Fruit fly (Drosophila melanogaster): ENCODE data around the gene chico.

The chico gene

dm6 chr2L:10200847-10201246 is 46.0 kb downstream of the chico start, which contains the start of the genes Ripalpha and RpL7 (continued):
- peak; percentile 98 for TF ChIP-seq Xbp1 (GFP tag; optimal IDR thresholded peaks at IDR 0.05)
- peak; percentile 100 for TF ChIP-seq ash1 (GFP tag; optimal IDR thresholded peaks at IDR 0.05)
- TF ChIP-seq sd (tag; optimal IDR thresholded peaks at IDR 0.05), result peak; percentile 81
- no peak for TF ChIP-seq Tbp (GFP tag; optimal IDR thresholded peaks at IDR 0.05)
- TF ChIP-seq CG11093 (GFP tag; IDR thresholded peaks at IDR 0.05), result peak; percentile 72
- TF ChIP-seq caup (GFP tag; optimal IDR thresholded peaks at IDR 0.05; ENCODE audit: severe bottlenecking), result peak; percentile 99
- peak; percentile 98 for TF ChIP-seq slp2 (GFP tag; optimal IDR thresholded peaks at IDR 0.05)
- TF ChIP-seq GATAe (GFP tag; conservative IDR thresholded peaks at IDR 0.05), result peak; percentile 81
- TF ChIP-seq CG3847 (GFP tag; IDR thresholded peaks at IDR 0.05), result peak; percentile 98
- peak; percentile 97 for TF ChIP-seq CG13894 (tag; optimal IDR thresholded peaks at IDR 0.05)
- peak; percentile 96 for TF ChIP-seq slbo (GFP tag; IDR thresholded peaks at IDR 0.05)
- TF ChIP-seq fd102C (GFP tag; optimal IDR thresholded peaks at IDR 0.05), result peak; percentile 97
- peak; percentile 96 for TF ChIP-seq sens-2 (GFP tag; IDR thresholded peaks at IDR 0.05)
- peak; percentile 96 for TF ChIP-seq Asciz (GFP tag; optimal IDR thresholded peaks at IDR 0.05)
- peak; percentile 97 for TF ChIP-seq bab2 (GFP tag; optimal IDR thresholded peaks at IDR 0.05)
- TF ChIP-seq CG13424 (tag; optimal IDR thresholded peaks at IDR 0.05), result peak; percentile 87
- TF ChIP-seq inv (GFP tag; IDR thresholded peaks at IDR 0.05; ENCODE audit: partially characterized antibody), result peak; percentile 93
- peak; percentile 84 for TF ChIP-seq CG7745 (tag; optimal IDR thresholded peaks at IDR 0.05)
- TF ChIP-seq Rx (GFP tag; IDR thresholded peaks at IDR 0.05), result peak; percentile 98
- peak; percentile 79 for TF ChIP-seq HLH4C (GFP tag; IDR thresholded peaks at IDR 0.05; ENCODE audit: partially characterized antibody)
- TF ChIP-seq CG34224 (GFP tag; IDR thresholded peaks at IDR 0.05; ENCODE audit: partially characterized antibody), result peak; percentile 84
- TF ChIP-seq Doc2 (GFP tag; IDR thresholded peaks at IDR 0.05), result no peak
- TF ChIP-seq CG14965 (GFP tag; optimal IDR thresholded peaks at IDR 0.05; ENCODE audit: borderline replicate concordance), result peak; percentile 92
- TF ChIP-seq Gsc (GFP tag; IDR thresholded peaks at IDR 0.05), result no peak
- TF ChIP-seq Sox100B (GFP tag; optimal IDR thresholded peaks at IDR 0.05), result peak; percentile 88
- peak; percentile 97 for TF ChIP-seq fd64A (GFP tag; optimal IDR thresholded peaks at IDR 0.05)
- TF ChIP-seq Max (GFP tag; optimal IDR thresholded peaks at IDR 0.05), result peak; percentile 99
- peak; percentile 99 for TF ChIP-seq HmgD (GFP tag; optimal IDR thresholded peaks at IDR 0.05)
- TF ChIP-seq CG2712 (tag; optimal IDR thresholded peaks at IDR 0.05), result peak; percentile 92

dm6 chr2L:10198911-10199310 is 48.0 kb downstream of the chico start, which contains the start of gene Sur:
Gene Sur (minus strand): TSS chr2L:10199117.
- TF ChIP-seq Deaf1 (tag; optimal IDR thresholded peaks at IDR 0.05) (peak; percentile 87), Bgb (GFP tag; IDR thresholded peaks at IDR 0.05; ENCODE audit: partially characterized antibody) (peak; percentile 37; the same call in 1 of the 2 replicates), Scr (GFP tag; IDR thresholded peaks at IDR 0.05; ENCODE audit: partially characterized antibody) (0 out of 2 replicates have a peak, but pooled peaks have one; percentile 18), kah (GFP tag; optimal IDR thresholded peaks at IDR 0.05) (no peak), hth (optimal IDR thresholded peaks at IDR 0.05) (no peak), CG8281 (tag; optimal IDR thresholded peaks at IDR 0.05) (no peak), bigmax (GFP tag; optimal IDR thresholded peaks at IDR 0.05) (no peak), Jarid2 (GFP tag; optimal IDR thresholded peaks at IDR 0.05) (peak; percentile 60), lmd (GFP tag; IDR thresholded peaks at IDR 0.05) (no peak), CG14014 (GFP tag; IDR thresholded peaks at IDR 0.05) (no peak), CG15514 (GFP tag; optimal IDR thresholded peaks at IDR 0.05) (peak; percentile 6), Med (GFP tag) (no peak), ci (GFP tag; IDR thresholded peaks at IDR 0.05) (peak; percentile 55; the same call in 1 of the 3 replicates), BEAF-32 (GFP tag; optimal IDR thresholded peaks at IDR 0.05) (no peak), CG4360 (GFP tag; IDR thresholded peaks at IDR 0.05) (0 out of 2 replicates have a peak, but pooled peaks have one; percentile 17), ato (GFP tag; IDR thresholded peaks at IDR 0.05; ENCODE audit: partially characterized antibody) (peak; percentile 30; the same call in 1 of the 2 replicates), CG10543 (GFP tag; optimal IDR thresholded peaks at IDR 0.05) (peak; percentile 58), CG3407 (GFP tag; optimal IDR thresholded peaks at IDR 0.05) (no peak), CG12769 (tag; optimal IDR thresholded peaks at IDR 0.05) (peak; percentile 46), cwo (GFP tag; optimal IDR thresholded peaks at IDR 0.05) (peak; percentile 81), CG6765 (GFP tag; optimal IDR thresholded peaks at IDR 0.05) (no peak)
